Worm (Caenorhabditis elegans): ENCODE data around the gene srt-65.
A peak's percentile ranks its signal among the peaks of the same experiment; 100 is the strongest.

srt-65 gene

ce11 chrV:5178051-5178450 lies 5.3 kb upstream of the srt-65 start:
- no peak for TF ChIP-seq ets-4 (tag; optimal IDR thresholded peaks at IDR 0.05)
- no peak for TF ChIP-seq ref-2 (tag; optimal IDR thresholded peaks at IDR 0.05)
- TF ChIP-seq Y22D7AL.16 (tag; optimal IDR thresholded peaks at IDR 0.05) = no peak
- peak; percentile 60 for TF ChIP-seq elt-2 (tag; optimal IDR thresholded peaks at IDR 0.05)

ce11 chrV:5177209-5177608 lies 4.5 kb upstream of the srt-65 start, which contains the start of gene ugt-51:
TSS of gene ugt-51 (minus strand) at chrV:5177309.
- TF ChIP-seq K02D7.2 (tag; optimal IDR thresholded peaks at IDR 0.05) = no peak
- no peak for TF ChIP-seq lim-6 (tag; optimal IDR thresholded peaks at IDR 0.05)
- TF ChIP-seq elt-2 (tag; optimal IDR thresholded peaks at IDR 0.05) = no peak
- TF ChIP-seq sox-4 (tag; optimal IDR thresholded peaks at IDR 0.05) = no peak
- no peak for TF ChIP-seq F13H6.1 (tag; optimal IDR thresholded peaks at IDR 0.05)
- no peak for TF ChIP-seq elt-4 (tag; optimal IDR thresholded peaks at IDR 0.05)
- no peak for TF ChIP-seq pat-9 (tag; optimal IDR thresholded peaks at IDR 0.05)
- TF ChIP-seq ahr-1 (tag; optimal IDR thresholded peaks at IDR 0.05) = no peak
- TF ChIP-seq T23F11.4 (GFP tag; optimal IDR thresholded peaks at IDR 0.05) = no peak
- TF ChIP-seq unc-86 (tag; optimal IDR thresholded peaks at IDR 0.05) = no peak

- TF ChIP-seq nhr-232 (tag; optimal IDR thresholded peaks at IDR 0.05) (no peak), ets-4 (tag; optimal IDR thresholded peaks at IDR 0.05) (no peak), dmd-4 (tag; optimal IDR thresholded peaks at IDR 0.05; ENCODE audit: borderline replicate concordance) (no peak), lim-6 (tag; optimal IDR thresholded peaks at IDR 0.05) (no peak), K02D7.2 (tag; optimal IDR thresholded peaks at IDR 0.05) (no peak), fkh-10 (GFP tag; optimal IDR thresholded peaks at IDR 0.05) (no peak), pat-9 (tag; optimal IDR thresholded peaks at IDR 0.05) (no peak), gmeb-2 (tag; optimal IDR thresholded peaks at IDR 0.05) (no peak), ceh-22 (tag; optimal IDR thresholded peaks at IDR 0.05) (no peak), tbx-2 (tag; optimal IDR thresholded peaks at IDR 0.05) (no peak), ttx-3 (tag; optimal IDR thresholded peaks at IDR 0.05) (no peak), zip-5 (tag; optimal IDR thresholded peaks at IDR 0.05) (no peak), unc-55 (GFP tag; optimal IDR thresholded peaks at IDR 0.05) (no peak), hlh-8 (tag; optimal IDR thresholded peaks at IDR 0.05) (no peak), ceh-24 (tag; optimal IDR thresholded peaks at IDR 0.05) (no peak), ceh-45 (GFP tag; IDR thresholded peaks at IDR 0.05) (no peak), ceh-2 (tag; optimal IDR thresholded peaks at IDR 0.05) (no peak)
Measured at ce11 chrV:5169586-5169985, 3.1 kb downstream of the srt-65 start, which contains the start of gene srt-64. TSS of gene srt-64 (minus strand) at chrV:5169686.

ce11 chrV:5165426-5165825 lies 7.3 kb downstream of the srt-65 start, which contains the start of gene srw-140:
TSS of gene srw-140 (plus strand) at chrV:5165726.
- TF ChIP-seq rnt-1 (tag; optimal IDR thresholded peaks at IDR 0.05) = no peak
- no peak for TF ChIP-seq syd-9 (tag; optimal IDR thresholded peaks at IDR 0.05)
- no peak for TF ChIP-seq gmeb-2 (tag; optimal IDR thresholded peaks at IDR 0.05)

- TF ChIP-seq fkh-10 (GFP tag; optimal IDR thresholded peaks at IDR 0.05) (no peak), ets-4 (tag; optimal IDR thresholded peaks at IDR 0.05) (no peak), unc-55 (GFP tag; optimal IDR thresholded peaks at IDR 0.05) (no peak), ceh-24 (tag; optimal IDR thresholded peaks at IDR 0.05) (no peak), C08G9.2 (tag; optimal IDR thresholded peaks at IDR 0.05) (no peak), pros-1 (tag; optimal IDR thresholded peaks at IDR 0.05) (no peak), mec-3 (tag; optimal IDR thresholded peaks at IDR 0.05; ENCODE audit: borderline replicate concordance) (no peak), sdc-2 (tag; optimal IDR thresholded peaks at IDR 0.05) (no peak), ztf-16 (tag; optimal IDR thresholded peaks at IDR 0.05) (no peak), T23F11.4 (GFP tag; optimal IDR thresholded peaks at IDR 0.05) (no peak), dmd-4 (tag; optimal IDR thresholded peaks at IDR 0.05; ENCODE audit: borderline replicate concordance) (no peak), sox-2 (GFP tag; IDR thresholded peaks at IDR 0.05) (no peak), elt-2 (tag; optimal IDR thresholded peaks at IDR 0.05) (no peak), tbx-7 (tag; optimal IDR thresholded peaks at IDR 0.05) (no peak), rnt-1 (tag; optimal IDR thresholded peaks at IDR 0.05) (no peak), pag-3 (tag; optimal IDR thresholded peaks at IDR 0.05; ENCODE audit: borderline replicate concordance) (no peak), npax-4 (tag; optimal IDR thresholded peaks at IDR 0.05) (no peak), ceh-22 (tag; optimal IDR thresholded peaks at IDR 0.05) (no peak), nfya-1 (tag; optimal IDR thresholded peaks at IDR 0.05) (no peak), hlh-6 (tag; optimal IDR thresholded peaks at IDR 0.05) (no peak)
Measured at ce11 chrV:5164682-5165081, 8.1 kb downstream of the srt-65 start, which contains the start of gene abu-7. TSS of gene abu-7 (minus strand) at chrV:5164782.

Measured in whole organism, late embryonic.